Worm (Caenorhabditis elegans) whole organism, L2 larva: ENCODE data around the gene F54C9.7.
A peak's percentile ranks its signal among the peaks of the same experiment; 100 is the strongest.

ENCODE experiments used
- C34F6.9 ChIP-seq: fragments of 150-350 bp; optimal IDR thresholded peaks from 2 replicates; lab custom pipeline; 2014; ENCODE audit warnings: missing biosample characterization, missing genetic modification characterization
- F13H6.1 ChIP-seq: sonication (generic microtip); optimal IDR thresholded peaks from 2 replicates; lab custom pipeline; 2016; ENCODE audit warnings: missing genetic modification characterization, missing compliant biosample characterization
- R02D3.7 ChIP-seq: fragments of 150-350 bp; optimal IDR thresholded peaks from 2 replicates; lab custom pipeline; 2014; ENCODE audit warnings: missing biosample characterization, missing genetic modification characterization
- Y55F3AM.14 ChIP-seq: fragments of 200-800 bp; sonication (Bioruptor generic); optimal IDR thresholded peaks from 2 replicates; lab custom pipeline; 2018; ENCODE audit warnings: mild to moderate bottlenecking, missing genetic modification characterization, missing compliant biosample characterization
- ZK546.5 ChIP-seq: sonication (generic microtip); optimal IDR thresholded peaks from 2 replicates; lab custom pipeline; 2017; ENCODE audit warnings: missing biosample characterization, missing genetic modification characterization
- alr-1 ChIP-seq: fragments of 150-350 bp; optimal IDR thresholded peaks from 2 replicates; lab custom pipeline; 2014; ENCODE audit warnings: missing biosample characterization, missing genetic modification characterization
- blmp-1 ChIP-seq: sonication (generic microtip); optimal IDR thresholded peaks from 2 replicates; lab custom pipeline; 2017; ENCODE audit warnings: missing genetic modification characterization, mild to moderate bottlenecking, missing compliant biosample characterization, antibody characterized with exemption, moderate library complexity; ENCODE audit not compliant: insufficient read depth
- ceh-16 ChIP-seq: fragments of 150-350 bp; optimal IDR thresholded peaks from 2 replicates; lab custom pipeline; 2014; ENCODE audit warnings: missing biosample characterization, missing genetic modification characterization
- ceh-82 ChIP-seq: fragments of 150-350 bp; optimal IDR thresholded peaks from 2 replicates; lab custom pipeline; 2014; ENCODE audit warnings: missing biosample characterization, missing genetic modification characterization
- crh-2 ChIP-seq: sonication (generic microtip); optimal IDR thresholded peaks from 2 replicates; lab custom pipeline; 2017; ENCODE audit warnings: missing biosample characterization, missing genetic modification characterization
- dmd-4 ChIP-seq: sonication (generic microtip); optimal IDR thresholded peaks from 2 replicates; lab custom pipeline; 2017; ENCODE audit warnings: missing biosample characterization, missing genetic modification characterization
- egl-27 ChIP-seq: sonication (generic microtip); optimal IDR thresholded peaks from 3 replicates; lab custom pipeline; 2017; ENCODE audit warnings: missing biosample characterization, missing genetic modification reagents, missing genetic modification characterization
- elt-1 ChIP-seq: fragments of 150-350 bp; optimal IDR thresholded peaks from 2 replicates; lab custom pipeline; 2014; ENCODE audit warnings: missing biosample characterization, missing genetic modification characterization
- elt-3 ChIP-seq: sonication (generic microtip); optimal IDR thresholded peaks from 2 replicates; lab custom pipeline; 2017; ENCODE audit warnings: missing biosample characterization, missing genetic modification characterization
- fos-1 ChIP-seq: fragments of 150-350 bp; optimal IDR thresholded peaks from 2 replicates; lab custom pipeline; 2014; ENCODE audit warnings: missing biosample characterization, missing genetic modification characterization
- gmeb-1 ChIP-seq: fragments of 150-350 bp; optimal IDR thresholded peaks from 2 replicates; lab custom pipeline; 2014; ENCODE audit warnings: missing biosample characterization, missing genetic modification characterization
- lin-11 ChIP-seq: fragments of 150-350 bp; sonication (generic microtip); optimal IDR thresholded peaks from 2 replicates; lab custom pipeline; 2014; ENCODE audit warnings: missing biosample characterization, missing genetic modification characterization, inconsistent platforms, mixed read lengths
- lin-13 ChIP-seq: fragments of 150-350 bp; optimal IDR thresholded peaks from 2 replicates; lab custom pipeline; 2014; ENCODE audit warnings: missing biosample characterization, missing genetic modification reagents, missing genetic modification characterization
- lsy-2 ChIP-seq, 2 experiments: fragments of 150-350 bp in 1 of 2; sonication (generic microtip) in 1 of 2; optimal IDR thresholded peaks; 2 replicates each; lab custom pipeline; 2014 to 2017; ENCODE audit warnings: missing biosample characterization in 2 of 2, missing genetic modification characterization in 2 of 2
- mab-5 ChIP-seq: fragments of 150-350 bp; optimal IDR thresholded peaks from 2 replicates; lab custom pipeline; 2014; ENCODE audit warnings: missing biosample characterization, missing genetic modification characterization
- mbf-1 ChIP-seq: sonication (generic microtip); optimal IDR thresholded peaks from 2 replicates; lab custom pipeline; 2017; ENCODE audit warnings: missing biosample characterization, missing genetic modification characterization
- mdl-1 ChIP-seq, 2 experiments: fragments of 150-350 bp in 1 of 2; sonication (generic microtip) in 1 of 2; optimal IDR thresholded peaks; 2 replicates each; lab custom pipeline; 2017; ENCODE audit warnings: missing biosample characterization in 2 of 2, missing genetic modification characterization in 2 of 2
- nhr-10 ChIP-seq: sonication (generic microtip); optimal IDR thresholded peaks from 2 replicates; lab custom pipeline; 2017; ENCODE audit warnings: missing biosample characterization, missing genetic modification characterization
- nhr-12 ChIP-seq: fragments of 150-350 bp; optimal IDR thresholded peaks from 2 replicates; lab custom pipeline; 2014; ENCODE audit warnings: missing biosample characterization, missing genetic modification characterization
- nhr-129 ChIP-seq: fragments of 150-350 bp; optimal IDR thresholded peaks from 2 replicates; lab custom pipeline; 2014; ENCODE audit warnings: missing biosample characterization, missing genetic modification characterization
- nhr-21 ChIP-seq: fragments of 150-350 bp; optimal IDR thresholded peaks from 2 replicates; lab custom pipeline; 2014; ENCODE audit warnings: missing biosample characterization, missing genetic modification characterization
- nhr-23 ChIP-seq: fragments of 150-350 bp; optimal IDR thresholded peaks from 2 replicates; lab custom pipeline; 2014; ENCODE audit warnings: missing biosample characterization, missing genetic modification reagents, missing genetic modification characterization
- nhr-25 ChIP-seq: fragments of 150-350 bp; sonication (generic microtip); optimal IDR thresholded peaks from 3 replicates; lab custom pipeline; 2014; ENCODE audit warnings: missing biosample characterization, missing genetic modification characterization
- nhr-6 ChIP-seq: fragments of 150-350 bp; optimal IDR thresholded peaks from 2 replicates; lab custom pipeline; 2014; ENCODE audit warnings: missing biosample characterization, missing genetic modification characterization
- nhr-77 ChIP-seq: fragments of 150-350 bp; optimal IDR thresholded peaks from 2 replicates; lab custom pipeline; 2014; ENCODE audit warnings: missing biosample characterization, missing genetic modification characterization
- peb-1 ChIP-seq: fragments of 150-350 bp; optimal IDR thresholded peaks from 2 replicates; lab custom pipeline; 2014; ENCODE audit warnings: missing biosample characterization, missing genetic modification characterization
- sem-4 ChIP-seq: fragments of 150-350 bp; optimal IDR thresholded peaks from 2 replicates; lab custom pipeline; 2014; ENCODE audit warnings: missing biosample characterization, missing genetic modification reagents, missing genetic modification characterization
- skn-1 ChIP-seq: sonication (generic microtip); optimal IDR thresholded peaks from 2 replicates; lab custom pipeline; 2017; ENCODE audit warnings: missing biosample characterization, missing genetic modification characterization
- sma-3 ChIP-seq: sonication (generic microtip); optimal IDR thresholded peaks from 2 replicates; lab custom pipeline; 2016; ENCODE audit warnings: missing genetic modification reagents, missing genetic modification characterization, missing compliant biosample characterization
- sma-9 ChIP-seq, 2 experiments: fragments of 150-350 bp in 1 of 2; sonication (generic microtip) in 1 of 2; optimal IDR thresholded peaks; 2 replicates each; lab custom pipeline; 2014 to 2016; ENCODE audit warnings: missing genetic modification characterization in 2 of 2, mild to moderate bottlenecking in 1 of 2, missing biosample characterization in 1 of 2, missing compliant biosample characterization in 1 of 2, missing genetic modification reagents in 1 of 2, moderate library complexity in 1 of 2
- snpc-4 ChIP-seq: fragments of 150-350 bp; optimal IDR thresholded peaks from 2 replicates; lab custom pipeline; 2014; ENCODE audit warnings: missing biosample characterization, missing genetic modification characterization
- unc-39 ChIP-seq: fragments of 150-350 bp; optimal IDR thresholded peaks from 2 replicates; lab custom pipeline; 2014; ENCODE audit warnings: missing biosample characterization, missing genetic modification characterization
- unc-55 ChIP-seq: fragments of 150-350 bp; sonication (generic microtip); optimal IDR thresholded peaks from 3 replicates; lab custom pipeline; 2014; ENCODE audit warnings: missing biosample characterization, missing genetic modification reagents, missing genetic modification characterization
- unc-62 ChIP-seq: fragments of 150-350 bp; optimal IDR thresholded peaks from 2 replicates; lab custom pipeline; 2014; ENCODE audit warnings: missing biosample characterization, missing genetic modification reagents, missing genetic modification characterization
- zag-1 ChIP-seq: fragments of 150-350 bp; optimal IDR thresholded peaks from 2 replicates; lab custom pipeline; 2014; ENCODE audit warnings: missing biosample characterization, missing genetic modification characterization
- ztf-11 ChIP-seq: sonication (generic microtip); optimal IDR thresholded peaks from 2 replicates; lab custom pipeline; 2017; ENCODE audit warnings: missing biosample characterization, missing genetic modification characterization

Gene F54C9.7

DNA sequence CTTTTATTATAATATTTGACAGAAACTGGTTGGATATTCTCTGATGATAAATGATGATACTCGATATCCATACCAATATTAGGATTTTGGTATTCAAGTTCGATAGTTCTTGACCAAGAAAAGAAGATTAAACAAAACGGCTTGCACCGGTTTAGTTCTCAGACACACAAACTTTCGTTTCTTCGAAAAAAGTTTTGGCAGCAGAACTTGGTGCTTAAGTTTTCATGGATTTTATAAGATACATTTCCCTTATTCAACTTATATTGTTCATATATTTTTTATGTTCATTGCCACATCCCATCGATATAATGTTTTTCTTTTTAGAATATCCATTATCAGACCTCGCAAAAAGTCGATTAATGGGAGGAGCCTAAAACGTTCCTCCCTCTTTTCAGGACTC, 17.5 kb downstream of the F54C9.7 start, which contains the start of gene aptf-4:
aptf-4 (plus strand) TSS at position 301 of the 400 bp plus-strand sequence.
- TF ChIP-seq unc-55 (peak; percentile 26), sma-9 (GFP tag; optimal IDR thresholded peaks at IDR 0.05; lab: Kevin White, UChicago) (no peak), sma-9 (tag; optimal IDR thresholded peaks at IDR 0.05; lab: Kevin White, UChicago) (no peak)

ce11 chrII:8593840-8594625, 20.9 kb downstream of the F54C9.7 start, which contains the start of gene aptf-3:
Gene aptf-3 (plus strand): TSS chrII:8594190.
- TF ChIP-seq sma-9 (GFP tag; optimal IDR thresholded peaks at IDR 0.05; lab: Kevin White, UChicago) (no peak), sma-9 (tag; optimal IDR thresholded peaks at IDR 0.05; lab: Kevin White, UChicago) (no peak), fos-1 (no peak), zag-1 (tag; lab: Kevin White, UChicago) (no peak), lsy-2 (tag; optimal IDR thresholded peaks at IDR 0.05; lab: Kevin White, UChicago) (no peak), nhr-12 (tag; lab: Kevin White, UChicago) (no peak), unc-39 (tag; lab: Kevin White, UChicago) (no peak), lin-11 (tag; lab: Kevin White, UChicago) (no peak), nhr-10 (no peak), nhr-21 (no peak), nhr-25 (tag; lab: Kevin White, UChicago) (no peak), elt-3 (no peak), nhr-77 (no peak), ZK546.5 (tag; lab: Kevin White, UChicago) (no peak), egl-27 (tag; lab: Kevin White, UChicago) (no peak), dmd-4 (tag; lab: Kevin White, UChicago) (no peak), ztf-11 (tag; lab: Kevin White, UChicago) (no peak), blmp-1 (no peak)

DNA sequence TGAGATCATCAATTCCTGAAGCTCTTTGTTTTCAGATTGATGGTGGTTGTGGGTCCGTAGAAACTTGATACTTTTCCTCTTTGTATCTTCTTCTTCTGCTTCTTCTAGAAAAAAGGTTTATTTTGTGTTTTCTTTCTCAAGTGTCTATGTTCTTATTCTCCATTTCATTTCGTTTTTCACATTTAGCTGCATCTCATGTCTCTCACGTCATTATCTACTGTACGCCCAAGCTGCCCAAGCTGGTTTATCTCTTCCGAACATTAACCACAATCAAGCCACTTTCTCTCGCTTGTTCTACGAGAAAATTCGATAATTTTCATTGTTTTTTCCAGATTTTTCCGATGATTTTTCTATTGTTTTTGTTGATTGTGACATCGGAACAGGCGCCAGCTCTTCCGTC, 26.1 kb downstream of the F54C9.7 start, which contains the start of gene F28C6.5:
F28C6.5 (plus strand) TSS at position 301 of the 400 bp plus-strand sequence.
- TF ChIP-seq ceh-82 (tag; lab: Kevin White, UChicago) (no peak), crh-2 (tag; lab: Kevin White, UChicago) (no peak)

DNA sequence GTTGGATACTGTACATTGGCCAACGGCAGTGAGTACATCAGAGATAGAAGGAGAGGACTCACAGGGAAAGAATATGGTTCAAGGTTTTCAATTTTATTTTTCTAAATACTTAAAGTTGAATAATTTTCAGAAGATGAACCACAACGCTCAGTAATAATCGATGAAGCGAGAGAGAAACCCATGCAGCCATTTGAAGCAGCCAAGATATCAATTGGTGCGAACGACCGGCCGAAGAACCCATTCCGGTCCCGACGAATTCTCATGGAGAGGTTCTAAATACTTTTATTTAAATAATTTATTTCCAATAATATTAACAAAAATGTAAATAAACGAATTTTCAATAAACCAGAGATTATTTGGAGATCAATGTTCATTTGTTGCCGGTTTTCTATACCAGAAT, 27.0 kb downstream of the F54C9.7 start, which contains the start of gene pigg-1:
pigg-1 (minus strand) TSS at position 101 of the 400 bp plus-strand sequence.
- no peak for TF ChIP-seq mdl-1 (tag; optimal IDR thresholded peaks at IDR 0.05; lab: Kevin White, UChicago)

DNA sequence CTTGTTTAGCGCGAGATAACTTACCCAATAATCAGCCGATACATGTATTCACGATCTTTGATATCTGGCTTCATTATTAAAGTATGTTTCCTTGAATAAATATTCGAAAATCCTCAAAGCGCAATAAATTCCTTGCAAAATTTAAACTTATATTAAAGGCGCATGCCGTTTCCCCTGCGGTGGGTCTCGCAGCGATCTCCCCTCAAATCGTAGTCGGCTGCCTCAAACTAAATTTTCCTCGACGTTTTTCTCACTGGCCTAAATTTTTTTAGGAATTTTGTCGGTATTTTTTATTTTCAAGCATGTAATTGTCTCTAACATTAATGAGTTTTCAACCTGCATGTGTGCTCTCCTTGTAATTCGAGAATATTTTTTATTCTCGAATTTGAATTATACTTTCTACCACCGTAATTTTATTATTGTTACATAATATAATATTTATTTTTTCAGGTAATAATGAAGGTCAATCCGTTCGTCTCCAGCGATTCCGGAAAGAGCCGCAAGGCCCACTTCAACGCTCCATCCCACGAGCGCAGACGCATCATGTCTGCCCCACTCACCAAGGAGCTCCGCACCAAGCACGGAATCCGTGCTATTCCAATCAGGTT, 29.3 kb downstream of the F54C9.7 start, which contains the start of the genes cpf-1 and rpl-26:
cpf-1 (minus strand) TSS at position 104 of the 608 bp plus-strand sequence.
rpl-26 (plus strand) TSS at position 449 of the 608 bp plus-strand sequence.
- no peak for TF ChIP-seq lin-13 (GFP tag; lab: Kevin White, UChicago)
- no peak for TF ChIP-seq nhr-10
- no peak for TF ChIP-seq Y55F3AM.14 (GFP tag; lab: Kevin White, UChicago)
- peak; percentile 75 for TF ChIP-seq snpc-4 (tag; lab: Kevin White, UChicago)
- peak; percentile 22 to 89 for TF ChIP-seq lsy-2 (tag; optimal IDR thresholded peaks at IDR 0.05; lab: Kevin White, UChicago)
- TF ChIP-seq unc-39 (tag; lab: Kevin White, UChicago): no peak
- no peak for TF ChIP-seq elt-1 (tag; lab: Kevin White, UChicago)
- TF ChIP-seq nhr-21: no peak
- TF ChIP-seq zag-1 (tag; lab: Kevin White, UChicago): no peak
- no peak for TF ChIP-seq mab-5 (tag; lab: Kevin White, UChicago)
- no peak for TF ChIP-seq alr-1 (tag; lab: Kevin White, UChicago)
- no peak for TF ChIP-seq F13H6.1 (tag; lab: Kevin White, UChicago)
- no peak for TF ChIP-seq nhr-77
- no peak for TF ChIP-seq mbf-1 (tag; lab: Kevin White, UChicago)
- peak; percentile 33 for TF ChIP-seq fos-1
- TF ChIP-seq nhr-23 (tag; lab: Kevin White, UChicago): no peak
- TF ChIP-seq nhr-12 (tag; lab: Kevin White, UChicago): no peak
- TF ChIP-seq crh-2 (tag; lab: Kevin White, UChicago): peak; percentile 60
- no peak for TF ChIP-seq skn-1 (tag; lab: Kevin White, UChicago)
- TF ChIP-seq unc-55: peak; percentile 75
- no peak for TF ChIP-seq unc-62 (GFP tag; lab: Kevin White, UChicago)
- TF ChIP-seq nhr-129 (tag; lab: Kevin White, UChicago): peak; percentile 47
- TF ChIP-seq peb-1 (tag; lab: Kevin White, UChicago): no peak
- no peak for TF ChIP-seq egl-27 (tag; lab: Kevin White, UChicago)
- TF ChIP-seq sem-4 (tag; lab: Kevin White, UChicago): peak; percentile 49
- no peak for TF ChIP-seq nhr-25 (tag; lab: Kevin White, UChicago)
- TF ChIP-seq sma-3 (GFP tag; lab: Kevin White, UChicago): peak; percentile 4
- TF ChIP-seq nhr-6 (tag; lab: Kevin White, UChicago): no peak
- TF ChIP-seq ceh-16: no peak
- TF ChIP-seq C34F6.9 (tag; lab: Kevin White, UChicago): peak; percentile 77
- TF ChIP-seq gmeb-1 (tag; lab: Kevin White, UChicago): peak; percentile 71
- TF ChIP-seq ztf-11 (tag; lab: Kevin White, UChicago): no peak
- no peak for TF ChIP-seq R02D3.7 (tag; lab: Kevin White, UChicago)
